Worm (Caenorhabditis elegans): ENCODE results near the gene cra-1.

cra-1 gene

ce11 chrIII:6869268-6869667 lies at the start of gene cra-1, which contains the start of gene kbp-1:
Gene cra-1 (minus strand): TSS chrIII:6869460.
Gene kbp-1 (plus strand): TSS chrIII:6869633.
- no peak for TF ChIP-seq unc-62 (GFP tag; optimal IDR thresholded peaks at IDR 0.05)

ce11 chrIII:6914840-6915239 lies 45.6 kb upstream of the cra-1 start:
- no peak for TF ChIP-seq unc-62 (GFP tag; optimal IDR thresholded peaks at IDR 0.05)

ce11 chrIII:6912381-6912780 lies 43.1 kb upstream of the cra-1 start, which contains the start of gene pdf-1:
Gene pdf-1 (minus strand): TSS chrIII:6912481.
- no peak for TF ChIP-seq unc-62 (GFP tag; optimal IDR thresholded peaks at IDR 0.05)

DNA sequence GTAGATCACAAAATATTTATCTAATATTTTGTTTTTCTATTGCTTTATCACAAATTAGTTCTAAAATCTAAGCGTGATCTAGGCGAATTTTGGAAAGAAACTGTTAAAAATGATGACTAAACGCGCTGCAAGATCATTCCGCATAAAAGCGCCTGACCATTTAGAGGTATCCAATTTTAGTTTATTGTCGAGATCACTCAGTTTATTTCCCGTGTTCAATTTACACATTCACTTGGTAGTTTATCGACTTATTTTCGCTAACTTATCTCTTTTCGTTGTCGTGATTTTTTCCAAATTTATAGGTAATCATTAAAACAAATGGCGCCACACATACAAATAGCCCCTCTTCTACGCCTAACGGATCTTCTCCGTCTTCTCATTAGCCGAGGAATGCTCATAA lies 37.1 kb upstream of the cra-1 start, which contains the start of gene T07E3.2:
T07E3.2 (plus strand) TSS at position 301 of the 400 bp plus-strand sequence.
- TF ChIP-seq unc-62 (GFP tag; optimal IDR thresholded peaks at IDR 0.05) = no peak

DNA sequence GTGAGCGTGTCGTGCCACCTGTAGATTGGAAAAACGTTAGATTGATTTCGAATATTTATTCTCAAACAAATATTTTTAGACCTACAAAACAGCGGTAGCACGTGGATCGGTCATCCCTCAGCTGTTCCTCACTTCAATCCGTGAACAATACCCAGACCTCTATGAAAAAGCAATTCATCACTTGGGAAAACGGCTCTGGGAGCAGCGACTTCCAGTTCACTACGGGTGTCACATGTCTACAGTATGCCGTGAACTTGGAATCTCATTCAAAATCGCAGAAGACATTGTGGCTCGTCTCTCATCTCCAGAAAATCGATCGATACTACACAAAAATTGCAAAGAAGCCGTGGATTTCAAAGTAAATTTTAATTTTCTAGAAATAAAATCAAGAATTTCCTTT lies 35.2 kb upstream of the cra-1 start:
- no peak for TF ChIP-seq unc-62 (GFP tag; optimal IDR thresholded peaks at IDR 0.05)

DNA sequence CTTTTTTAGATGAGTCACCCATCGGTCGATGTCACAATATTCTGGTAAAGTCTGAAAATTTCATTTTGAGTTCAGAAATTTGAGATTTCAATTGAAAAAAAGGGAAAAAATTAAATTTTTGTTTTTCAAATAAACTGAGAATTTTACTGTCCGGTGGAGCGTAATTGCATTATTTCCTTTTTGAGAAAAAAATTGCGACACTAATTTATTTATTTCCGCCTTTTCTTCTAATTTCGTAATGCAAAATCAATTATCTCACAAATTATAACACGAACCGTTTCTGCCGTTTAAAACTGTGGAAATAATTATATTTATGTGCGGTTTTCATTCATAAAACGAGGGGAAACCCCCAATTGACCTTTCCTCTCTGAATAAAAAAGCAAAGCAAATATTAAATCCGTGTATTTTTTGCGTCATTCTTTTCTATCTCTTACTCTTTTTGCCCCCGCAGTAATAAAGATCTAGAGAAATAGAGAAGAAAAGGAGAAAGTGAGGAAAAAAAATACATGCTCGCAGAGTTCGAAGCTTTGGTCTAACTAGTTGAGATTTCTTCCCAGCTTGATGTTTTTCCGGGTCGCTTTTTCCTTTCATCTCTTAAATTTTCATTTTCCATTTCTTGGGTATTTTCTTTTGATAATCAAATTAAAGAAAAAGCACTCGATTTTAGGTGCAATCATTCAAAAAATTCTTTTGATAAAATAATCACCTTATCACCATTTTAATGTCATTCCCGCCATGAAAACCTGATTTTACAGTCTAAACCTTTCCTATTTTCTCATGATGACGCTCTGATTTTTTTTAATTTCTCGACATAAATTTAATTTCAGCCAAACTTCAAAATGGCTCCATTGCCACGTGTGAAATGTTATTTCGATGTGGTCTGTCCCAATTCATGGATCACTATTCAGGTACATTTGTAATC lies 34.1 kb upstream of the cra-1 start, which contains the start of the genes brc-2 and T07E3.3:
brc-2 (minus strand) TSS at position 51 of the 922 bp plus-strand sequence.
T07E3.3 (plus strand) TSS at position 822 of the 922 bp plus-strand sequence.
- TF ChIP-seq unc-62 (GFP tag; optimal IDR thresholded peaks at IDR 0.05) = no peak

ce11 chrIII:6900609-6901008 lies 31.3 kb upstream of the cra-1 start:
- no peak for TF ChIP-seq unc-62 (GFP tag; optimal IDR thresholded peaks at IDR 0.05)

DNA sequence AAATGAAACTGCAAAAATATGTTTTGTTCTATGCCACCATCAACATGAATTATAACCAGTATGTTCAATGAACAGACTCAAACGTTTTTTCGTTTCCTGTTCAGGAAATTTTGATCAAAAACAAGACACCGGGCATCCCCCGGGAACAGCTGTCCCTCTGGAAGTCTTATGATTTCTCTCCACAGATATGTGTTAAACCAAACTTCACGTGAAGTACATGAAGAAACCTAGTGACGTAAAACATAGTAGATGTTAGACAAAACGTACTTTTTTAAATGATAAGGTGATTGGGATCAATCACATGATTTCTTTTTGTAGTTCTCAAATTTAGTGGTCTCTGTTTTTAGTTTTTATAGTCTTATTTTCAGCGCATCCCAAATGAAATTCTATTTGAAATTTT lies 29.3 kb upstream of the cra-1 start:
- TF ChIP-seq unc-62 (GFP tag; optimal IDR thresholded peaks at IDR 0.05) = no peak

ce11 chrIII:6897587-6898064 lies 28.4 kb upstream of the cra-1 start, which contains the start of gene T07E3.4:
Gene T07E3.4 (plus strand): TSS chrIII:6898014.
- TF ChIP-seq unc-62 (GFP tag; optimal IDR thresholded peaks at IDR 0.05) = no peak

DNA sequence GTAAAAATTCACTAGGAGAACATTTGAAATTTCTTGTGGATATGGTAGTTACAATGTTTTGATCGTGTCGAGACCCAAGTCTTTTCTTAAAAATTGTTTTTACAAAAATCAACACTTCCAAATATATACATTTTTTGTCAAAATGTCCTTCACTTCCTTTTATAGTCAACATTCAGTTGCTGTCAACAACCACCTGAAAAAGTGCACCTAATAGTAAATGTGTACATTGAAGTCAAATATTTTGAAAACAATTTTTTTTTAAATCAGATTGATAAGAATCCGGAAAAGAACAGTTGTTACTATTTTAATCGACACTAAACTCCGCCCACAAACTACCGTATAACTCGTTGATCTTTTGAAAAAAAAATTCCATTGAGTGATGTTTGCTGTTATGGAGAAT lies 26.4 kb upstream of the cra-1 start:
- no peak for TF ChIP-seq unc-62 (GFP tag; optimal IDR thresholded peaks at IDR 0.05)

ce11 chrIII:6895166-6895565 lies 25.9 kb upstream of the cra-1 start:
- no peak for TF ChIP-seq unc-62 (GFP tag; optimal IDR thresholded peaks at IDR 0.05)

DNA sequence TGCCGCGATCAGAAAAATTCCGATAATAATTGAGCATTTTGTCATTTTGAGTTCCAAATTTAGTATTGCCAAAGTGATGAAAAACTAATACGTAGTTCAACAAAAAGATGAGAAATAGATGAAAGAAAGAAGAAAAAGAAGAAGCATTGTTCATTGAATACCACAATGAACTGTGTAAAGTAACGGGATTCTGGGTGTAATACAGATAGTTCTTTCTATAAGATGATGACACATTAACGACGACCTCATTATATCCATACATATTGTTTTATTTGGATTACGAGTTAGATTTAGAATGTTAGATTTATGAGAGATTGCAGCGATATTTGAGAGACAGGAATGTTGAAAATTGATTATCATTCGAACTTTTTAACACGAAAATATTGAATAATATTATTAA lies 22.3 kb upstream of the cra-1 start, which contains the start of gene K04C2.5:
K04C2.5 (minus strand) TSS at position 101 of the 400 bp plus-strand sequence.
- TF ChIP-seq unc-62 (GFP tag; optimal IDR thresholded peaks at IDR 0.05) = no peak

DNA sequence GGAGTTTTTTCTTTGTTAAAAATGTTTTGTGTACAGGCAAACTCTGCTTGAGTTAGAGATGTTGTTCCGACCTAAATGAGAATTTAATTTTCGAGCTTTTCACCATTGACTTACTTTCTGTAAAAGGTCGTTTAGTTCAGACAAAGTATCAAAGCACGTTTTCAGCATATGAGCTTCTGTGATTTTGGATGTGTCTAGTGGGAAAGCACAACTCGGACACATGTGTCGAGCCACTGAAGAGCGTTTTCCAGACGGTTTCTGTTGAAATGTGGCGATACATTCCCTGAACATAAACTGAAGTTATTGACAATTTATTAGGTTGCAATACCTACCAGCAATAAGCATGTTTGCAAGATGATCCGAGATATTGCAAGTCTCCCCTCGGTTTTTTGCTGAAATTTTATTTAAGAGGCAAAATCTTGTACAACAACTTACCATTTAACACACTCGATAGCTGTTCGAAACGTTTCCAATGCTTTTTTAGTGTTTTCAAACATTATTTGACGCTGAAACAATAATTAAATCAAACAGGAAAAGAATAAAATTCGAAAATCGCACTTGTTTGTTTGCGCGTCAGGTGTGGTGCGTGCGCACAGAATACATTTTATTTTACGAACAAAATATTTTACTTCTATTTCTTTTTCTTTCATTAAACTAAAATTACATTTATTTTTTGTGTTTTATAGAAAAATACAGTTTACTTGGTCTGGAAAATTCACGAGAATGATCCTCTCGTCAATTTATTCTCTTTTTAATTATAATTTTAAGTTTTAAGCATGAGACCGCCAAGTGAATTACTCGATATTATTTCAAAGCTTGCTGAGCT lies 20.0 kb upstream of the cra-1 start, which contains the start of the genes brd-1 and K04C2.2:
brd-1 (minus strand) TSS at position 506 of the 826 bp plus-strand sequence.
K04C2.2 (plus strand) TSS at position 776 of the 826 bp plus-strand sequence.
- no peak for TF ChIP-seq unc-62 (GFP tag; optimal IDR thresholded peaks at IDR 0.05)

DNA sequence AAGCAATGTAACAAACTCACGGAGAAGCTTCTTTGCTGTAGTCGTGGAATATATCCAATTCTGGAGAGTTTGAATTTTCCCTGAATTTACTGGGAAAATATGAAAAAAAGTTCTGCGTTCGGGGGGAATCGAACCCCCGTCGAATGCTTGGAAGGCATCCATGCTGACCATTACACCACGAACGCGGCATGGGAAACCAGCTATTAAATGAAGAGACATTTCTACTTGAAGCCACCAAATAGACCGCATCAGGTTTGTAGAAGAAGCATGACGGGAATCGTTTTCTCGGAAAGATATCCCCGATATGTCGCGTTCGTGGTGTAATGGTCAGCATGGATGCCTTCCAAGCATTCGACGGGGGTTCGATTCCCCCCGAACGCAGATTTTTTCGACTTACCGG lies 19.2 kb upstream of the cra-1 start:
- no peak for TF ChIP-seq unc-62 (GFP tag; optimal IDR thresholded peaks at IDR 0.05)

DNA sequence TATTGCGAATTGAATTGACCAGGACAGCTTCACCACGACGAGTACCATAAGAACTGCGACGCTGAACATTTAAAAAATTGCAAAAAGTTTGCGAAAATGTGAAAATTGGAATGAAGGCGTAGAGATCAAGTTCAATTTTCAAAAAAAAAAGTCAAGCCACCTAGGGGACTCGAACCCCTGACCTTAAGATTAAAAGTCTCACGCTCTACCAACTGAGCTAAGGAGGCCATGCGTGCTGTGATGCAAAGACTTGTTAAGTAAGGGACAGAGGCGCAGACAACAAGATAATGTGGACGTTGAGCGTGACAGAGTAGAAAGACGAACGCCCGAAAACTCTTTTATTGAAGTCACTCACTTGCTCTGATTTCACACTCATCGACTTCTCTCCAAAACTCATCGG lies 18.3 kb upstream of the cra-1 start:
- no peak for TF ChIP-seq unc-62 (GFP tag; optimal IDR thresholded peaks at IDR 0.05)

DNA sequence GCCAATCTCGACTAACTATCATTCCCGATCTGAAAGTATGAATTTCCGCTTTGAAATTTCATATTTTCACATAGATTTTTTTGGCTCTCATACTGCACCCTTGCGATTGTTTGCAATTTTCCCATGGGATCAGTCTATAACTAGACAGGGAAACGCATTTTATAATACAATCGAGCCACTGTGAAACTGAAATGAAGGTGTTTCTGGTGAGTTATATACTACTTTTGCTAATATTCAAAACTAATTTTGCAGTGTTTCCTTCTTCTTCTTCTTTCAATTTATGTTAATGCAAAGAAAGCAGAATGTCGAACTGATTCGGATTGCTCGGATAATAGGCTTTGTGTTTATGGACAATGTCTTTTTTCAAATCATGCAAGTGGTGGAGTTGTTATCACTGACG lies 16.6 kb upstream of the cra-1 start:
- TF ChIP-seq unc-62 (GFP tag; optimal IDR thresholded peaks at IDR 0.05) = no peak

Data from whole organism, dauer.